Fruit fly (Drosophila melanogaster) whole organism, embryonic: Measurements from ENCODE around the gene CRAT.

Experiments used
- ATbp ChIP-seq: fragments of 200-800 bp; sonication (Bioruptor generic); optimal IDR thresholded peaks from 2 replicates; lab custom pipeline; 2017; ENCODE audit warnings: missing biosample characterization, mild to moderate bottlenecking, missing genetic modification characterization, missing genetic modification reagents
- CG10209 ChIP-seq: fragments of 200-800 bp; sonication (Bioruptor generic); optimal IDR thresholded peaks from 3 replicates; lab custom pipeline; 2017; ENCODE audit warnings: missing biosample characterization, mild to moderate bottlenecking, missing genetic modification characterization, missing genetic modification reagents
- CG11696 ChIP-seq: fragments of 200-800 bp; sonication (Bioruptor generic); IDR thresholded peaks from 2 replicates; pipeline ENCODE4 v1.3.6; 2022; ENCODE audit warnings: missing biosample characterization, missing genetic modification characterization
- CG13287 ChIP-seq: fragments of 200-800 bp; sonication (Bioruptor generic); IDR thresholded peaks from 2 replicates; pipeline ENCODE4 v1.3.6; 2022; ENCODE audit warnings: missing biosample characterization, missing genetic modification characterization; ENCODE audit not compliant: partially characterized antibody
- CG13424 ChIP-seq: fragments of 200-800 bp; sonication (Bioruptor generic); optimal IDR thresholded peaks from 2 replicates; lab custom pipeline; 2019; ENCODE audit warnings: missing biosample characterization, mild to moderate bottlenecking, missing genetic modification characterization, moderate library complexity
- CG13894 ChIP-seq: fragments of 200-800 bp; sonication (Bioruptor generic); optimal IDR thresholded peaks from 3 replicates; lab custom pipeline; 2018; ENCODE audit warnings: missing biosample characterization, mild to moderate bottlenecking, missing genetic modification characterization, moderate library complexity
- CG15479 ChIP-seq: fragments of 200-800 bp; sonication (Bioruptor generic); optimal IDR thresholded peaks from 3 replicates; lab custom pipeline; 2019; ENCODE audit warnings: missing biosample characterization, mild to moderate bottlenecking, missing genetic modification characterization, moderate library complexity
- CG1647 ChIP-seq: fragments of 200-800 bp; sonication (Bioruptor generic); optimal IDR thresholded peaks from 3 replicates; lab custom pipeline; 2016; ENCODE audit warnings: missing biosample characterization, missing genetic modification characterization
- CG30403 ChIP-seq: fragments of 200-800 bp; sonication (Bioruptor generic); optimal IDR thresholded peaks from 3 replicates; lab custom pipeline; 2016; ENCODE audit warnings: missing biosample characterization, missing genetic modification characterization
- CG3163 ChIP-seq: fragments of 200-800 bp; sonication (Bioruptor generic); optimal IDR thresholded peaks from 3 replicates; lab custom pipeline; 2016; ENCODE audit warnings: missing biosample characterization, missing genetic modification characterization
- CG3281 ChIP-seq: fragments of 200-800 bp; sonication (Bioruptor generic); optimal IDR thresholded peaks from 3 replicates; lab custom pipeline; 2017; ENCODE audit warnings: missing biosample characterization, mild to moderate bottlenecking, missing genetic modification characterization
- CG3407 ChIP-seq: fragments of 200-800 bp; sonication (Bioruptor generic); optimal IDR thresholded peaks from 2 replicates; lab custom pipeline; 2018; ENCODE audit warnings: missing biosample characterization, mild to moderate bottlenecking, missing genetic modification characterization
- CG34422 ChIP-seq: fragments of 200-800 bp; sonication (Bioruptor generic); IDR thresholded peaks from 3 replicates; pipeline ENCODE4 v1.3.6; 2022; ENCODE audit warnings: missing biosample characterization, missing genetic modification characterization
- CG3995 ChIP-seq: fragments of 200-800 bp; sonication (Bioruptor generic); optimal IDR thresholded peaks from 3 replicates; lab custom pipeline; 2016; ENCODE audit warnings: missing biosample characterization, missing genetic modification characterization
- CG4617 ChIP-seq: fragments of 200-800 bp; sonication (Bioruptor generic); optimal IDR thresholded peaks from 3 replicates; lab custom pipeline; 2016; ENCODE audit warnings: missing biosample characterization, missing genetic modification characterization, borderline replicate concordance
- CG4730 ChIP-seq: fragments of 200-800 bp; sonication (Bioruptor generic); IDR thresholded peaks from 2 replicates; pipeline ENCODE4 v1.3.6; 2022; ENCODE audit warnings: missing biosample characterization, missing genetic modification characterization
- CG6813 ChIP-seq: fragments of 200-800 bp; sonication (Bioruptor generic); optimal IDR thresholded peaks from 2 replicates; lab custom pipeline; 2017; ENCODE audit warnings: missing biosample characterization, missing genetic modification characterization, mild to moderate bottlenecking, moderate library complexity, missing genetic modification reagents
- CG6854 ChIP-seq: fragments of 200-800 bp; sonication (Bioruptor generic); optimal IDR thresholded peaks from 3 replicates; lab custom pipeline; 2017; ENCODE audit warnings: missing biosample characterization, mild to moderate bottlenecking, missing genetic modification characterization
- CG8359 ChIP-seq: fragments of 200-800 bp; sonication (Bioruptor generic); optimal IDR thresholded peaks from 2 replicates; lab custom pipeline; 2017; ENCODE audit warnings: missing biosample characterization, mild to moderate bottlenecking, missing genetic modification characterization, borderline replicate concordance
- CG9215 ChIP-seq: fragments of 200-800 bp; sonication (Bioruptor generic); IDR thresholded peaks from 2 replicates; pipeline ENCODE4 v1.3.6; 2022; ENCODE audit warnings: missing biosample characterization, missing genetic modification characterization
- Doc3 ChIP-seq: fragments of 200-800 bp; sonication (Bioruptor generic); IDR thresholded peaks from 3 replicates; pipeline ENCODE4 v1.3.6; 2022; ENCODE audit warnings: missing biosample characterization, missing genetic modification characterization; ENCODE audit not compliant: partially characterized antibody
- HmgZ ChIP-seq: fragments of 200-800 bp; sonication (Bioruptor generic); optimal IDR thresholded peaks from 2 replicates; lab custom pipeline; 2018; ENCODE audit warnings: missing biosample characterization, mild to moderate bottlenecking, missing genetic modification characterization
- Kr ChIP-seq: fragments of 200-800 bp; sonication (Bioruptor generic); optimal IDR thresholded peaks from 2 replicates; lab custom pipeline; 2017; ENCODE audit warnings: missing biosample characterization, mild to moderate bottlenecking, missing genetic modification characterization
- Mad ChIP-seq: fragments of 200-800 bp; sonication (Bioruptor generic); optimal IDR thresholded peaks from 2 replicates; lab custom pipeline; 2016; ENCODE audit warnings: missing biosample characterization, missing genetic modification characterization
- NFAT ChIP-seq: fragments of 200-800 bp; sonication (Bioruptor generic); IDR thresholded peaks from 2 replicates; pipeline ENCODE4 v1.3.6; 2022; ENCODE audit warnings: missing biosample characterization, missing genetic modification characterization
- Neu2 ChIP-seq: fragments of 200-800 bp; sonication (Bioruptor generic); optimal IDR thresholded peaks from 3 replicates; lab custom pipeline; 2016; ENCODE audit warnings: missing biosample characterization, missing genetic modification characterization, borderline replicate concordance
- Nf-YC ChIP-seq: fragments of 200-800 bp; optimal IDR thresholded peaks from 3 replicates; lab custom pipeline; 2019; ENCODE audit warnings: missing biosample characterization, mild to moderate bottlenecking, missing genetic modification characterization, moderate library complexity
- Opbp ChIP-seq: fragments of 200-800 bp; sonication (Bioruptor generic); IDR thresholded peaks from 3 replicates; pipeline ENCODE4 v1.3.6; 2022; ENCODE audit warnings: missing biosample characterization, missing genetic modification characterization; ENCODE audit not compliant: partially characterized antibody
- PHDP ChIP-seq: fragments of 200-800 bp; sonication (Bioruptor generic); optimal IDR thresholded peaks from 3 replicates; lab custom pipeline; 2018; ENCODE audit warnings: missing biosample characterization, mild to moderate bottlenecking, missing genetic modification characterization, moderate library complexity
- Pdp1 ChIP-seq, 2 experiments: fragments of 200-800 bp; sonication (Bioruptor generic); optimal IDR thresholded peaks; 3 replicates each; lab custom pipeline; 2016; ENCODE audit warnings: missing biosample characterization in 2 of 2, missing genetic modification characterization in 2 of 2, mild to moderate bottlenecking in 1 of 2, moderate library complexity in 1 of 2
- Stat92E ChIP-seq, 3 experiments: fragments of >200 bp in 2 of 3; fragments of 200-800 bp in 1 of 3; sonication (Bioruptor generic) in 1 of 3; optimal IDR thresholded peaks; 2 replicates each; lab custom pipeline; 2017 to 2019; ENCODE audit warnings: missing biosample characterization in 3 of 3, missing genetic modification characterization in 3 of 3, mild to moderate bottlenecking in 1 of 3, moderate library complexity in 1 of 3
- Trl ChIP-seq, 3 experiments: fragments of >200 bp in 2 of 3; fragments of 200-800 bp in 1 of 3; sonication (Bioruptor generic) in 1 of 3; optimal IDR thresholded peaks; 2 replicates in 1 of 3; 3 replicates in 2 of 3; lab custom pipeline; 2016 to 2017; ENCODE audit warnings: missing biosample characterization in 1 of 3, missing genetic modification characterization in 1 of 3
- ab ChIP-seq: fragments of 200-800 bp; sonication (Bioruptor generic); optimal IDR thresholded peaks from 2 replicates; lab custom pipeline; 2016; ENCODE audit warnings: missing biosample characterization, missing genetic modification characterization
- abd-A ChIP-seq: fragments of 200-800 bp; sonication (Bioruptor generic); optimal IDR thresholded peaks from 3 replicates; lab custom pipeline; 2019; ENCODE audit warnings: missing biosample characterization, mild to moderate bottlenecking, missing genetic modification characterization, moderate library complexity
- ara ChIP-seq: fragments of 200-800 bp; sonication (Bioruptor generic); IDR thresholded peaks from 2 replicates; pipeline ENCODE4 v1.3.6; 2022; ENCODE audit warnings: missing biosample characterization, missing genetic modification characterization
- ash1 ChIP-seq: fragments of 200-800 bp; sonication (Bioruptor generic); optimal IDR thresholded peaks from 2 replicates; lab custom pipeline; 2018; ENCODE audit warnings: missing biosample characterization, mild to moderate bottlenecking, missing genetic modification characterization
- ato ChIP-seq: fragments of 200-800 bp; sonication (Bioruptor generic); IDR thresholded peaks from 2 replicates; pipeline ENCODE4 v1.3.6; 2022; ENCODE audit warnings: missing biosample characterization, missing genetic modification characterization; ENCODE audit not compliant: partially characterized antibody
- ci ChIP-seq: fragments of 200-800 bp; sonication (Bioruptor generic); IDR thresholded peaks from 3 replicates; pipeline ENCODE4 v1.3.6; 2022; ENCODE audit warnings: missing biosample characterization, missing genetic modification characterization
- croc ChIP-seq: fragments of 200-800 bp; sonication (Bioruptor generic); conservative IDR thresholded peaks from 3 replicates; pipeline ENCODE4 v1.3.6; 2022; ENCODE audit warnings: missing biosample characterization, missing genetic modification characterization
- dati ChIP-seq: fragments of 200-800 bp; sonication (Bioruptor generic); IDR thresholded peaks from 2 replicates; pipeline ENCODE4 v1.3.6; 2022; ENCODE audit warnings: missing biosample characterization, missing genetic modification characterization
- dmrt11E ChIP-seq: fragments of 200-800 bp; sonication (Bioruptor generic); optimal IDR thresholded peaks from 3 replicates; lab custom pipeline; 2018; ENCODE audit warnings: missing biosample characterization, mild to moderate bottlenecking, missing genetic modification characterization, moderate library complexity
- emc ChIP-seq: fragments of 200-800 bp; sonication (Bioruptor generic); optimal IDR thresholded peaks from 2 replicates; lab custom pipeline; 2016; ENCODE audit warnings: missing biosample characterization, missing genetic modification characterization
- fd3F ChIP-seq: fragments of 200-800 bp; sonication (Bioruptor generic); optimal IDR thresholded peaks from 2 replicates; lab custom pipeline; 2018; ENCODE audit warnings: missing biosample characterization, mild to moderate bottlenecking, missing genetic modification characterization, moderate library complexity
- ham ChIP-seq: fragments of 200-800 bp; sonication (Bioruptor generic); IDR thresholded peaks from 2 replicates; pipeline ENCODE4 v1.3.6; 2022; ENCODE audit warnings: missing biosample characterization, missing genetic modification characterization
- pb ChIP-seq: fragments of 200-800 bp; sonication (Bioruptor generic); optimal IDR thresholded peaks from 3 replicates; lab custom pipeline; 2016; ENCODE audit warnings: missing biosample characterization, missing genetic modification characterization
- pho ChIP-seq: fragments of 200-800 bp; sonication (Bioruptor generic); optimal IDR thresholded peaks from 2 replicates; lab custom pipeline; 2016; ENCODE audit warnings: missing biosample characterization, missing genetic modification characterization
- sc ChIP-seq, 3 experiments: fragments of >200 bp in 2 of 3; fragments of 200-800 bp in 1 of 3; sonication (Bioruptor generic) in 1 of 3; optimal IDR thresholded peaks; 2 replicates in 2 of 3; 3 replicates in 1 of 3; lab custom pipeline; 2017; ENCODE audit warnings: mild to moderate bottlenecking in 1 of 3, missing biosample characterization in 1 of 3, missing genetic modification characterization in 1 of 3, missing genetic modification reagents in 1 of 3
- schlank ChIP-seq: fragments of 200-800 bp; sonication (Bioruptor generic); optimal IDR thresholded peaks from 2 replicates; lab custom pipeline; 2018; ENCODE audit warnings: missing biosample characterization, mild to moderate bottlenecking, missing genetic modification characterization
- wek ChIP-seq: fragments of 200-800 bp; sonication (Bioruptor generic); optimal IDR thresholded peaks from 3 replicates; lab custom pipeline; 2018; ENCODE audit warnings: missing biosample characterization, mild to moderate bottlenecking, missing genetic modification characterization, moderate library complexity

CRAT gene

dm6 chr3R:6380129-6380528 lies 4.3 kb upstream of the CRAT start, which contains the start of the genes CG1024 and TfIIFalpha (continued):
- TF ChIP-seq CG13287 (GFP tag; lab: Robert Waterston, UW): peak; percentile 92
- peak; percentile 15 for TF ChIP-seq CG4617 (GFP tag; lab: Kevin White, UChicago)
- TF ChIP-seq Doc3 (GFP tag; lab: Robert Waterston, UW): peak; percentile 92
- TF ChIP-seq ab (GFP tag; lab: Kevin White, UChicago): no peak
- TF ChIP-seq CG6854 (GFP tag; lab: Kevin White, UChicago): no peak
- TF ChIP-seq wek (GFP tag; lab: Kevin White, UChicago): no peak
- TF ChIP-seq Stat92E (GFP tag; optimal IDR thresholded peaks at IDR 0.05; lab: Kevin White, UChicago): peak in 1 of 3 experiments; percentile 24
- TF ChIP-seq CG13424: peak; percentile 27
- TF ChIP-seq NFAT (GFP tag; lab: Robert Waterston, UW): no peak
- no peak for TF ChIP-seq CG1647 (GFP tag; lab: Kevin White, UChicago)
- no peak for TF ChIP-seq CG13894 (tag; lab: Kevin White, UChicago)
- no peak for TF ChIP-seq croc
- TF ChIP-seq CG4730 (GFP tag; lab: Robert Waterston, UW): no peak
- TF ChIP-seq CG34422 (GFP tag; lab: Robert Waterston, UW): no peak
- TF ChIP-seq sc (optimal IDR thresholded peaks at IDR 0.05; lab: Kevin White, UChicago): no peak
- no peak for TF ChIP-seq sc (GFP tag; optimal IDR thresholded peaks at IDR 0.05; lab: Kevin White, UChicago)
- no peak for TF ChIP-seq PHDP (tag; lab: Kevin White, UChicago)
- TF ChIP-seq pho (GFP tag; lab: Kevin White, UChicago): no peak
- no peak for TF ChIP-seq CG8359 (GFP tag; lab: Kevin White, UChicago)
- peak; percentile 26 for TF ChIP-seq CG30403 (GFP tag; lab: Kevin White, UChicago)
- TF ChIP-seq ci (GFP tag; lab: Robert Waterston, UW): no peak
- TF ChIP-seq emc: no peak
- TF ChIP-seq dmrt11E: no peak
- TF ChIP-seq Mad (GFP tag; lab: Kevin White, UChicago): no peak
- TF ChIP-seq Trl (optimal IDR thresholded peaks at IDR 0.05; lab: Kevin White, UChicago): no peak
- TF ChIP-seq Trl (GFP tag; optimal IDR thresholded peaks at IDR 0.05; lab: Kevin White, UChicago): no peak
- TF ChIP-seq dati: no peak
- TF ChIP-seq HmgZ (tag; lab: Kevin White, UChicago): peak; percentile 44
- TF ChIP-seq ham (GFP tag; lab: Robert Waterston, UW): no peak
- TF ChIP-seq CG15479 (GFP tag; lab: Kevin White, UChicago): no peak
- no peak for TF ChIP-seq ara
- TF ChIP-seq abd-A (tag; lab: Kevin White, UChicago): no peak
- no peak for TF ChIP-seq Kr
- TF ChIP-seq CG10209: no peak
- TF ChIP-seq ash1: no peak
- TF ChIP-seq Neu2 (GFP tag; lab: Kevin White, UChicago): no peak
- no peak for TF ChIP-seq ATbp
- no peak for TF ChIP-seq Pdp1 (GFP tag; optimal IDR thresholded peaks at IDR 0.05; lab: Kevin White, UChicago)
- TF ChIP-seq Opbp (GFP tag; lab: Robert Waterston, UW): peak; percentile 79
- TF ChIP-seq CG3407 (GFP tag; lab: Kevin White, UChicago): no peak
- TF ChIP-seq CG3995 (GFP tag; lab: Kevin White, UChicago): peak; percentile 98
- TF ChIP-seq Nf-YC (tag; lab: Kevin White, UChicago): peak; percentile 38
- TF ChIP-seq schlank (tag; lab: Kevin White, UChicago): no peak
- TF ChIP-seq CG6813 (GFP tag; lab: Kevin White, UChicago): no peak
- TF ChIP-seq CG3281 (GFP tag; lab: Kevin White, UChicago): no peak
- TF ChIP-seq CG9215: no peak
- no peak for TF ChIP-seq fd3F
- TF ChIP-seq pb (GFP tag; lab: Kevin White, UChicago): no peak
- TF ChIP-seq CG3163 (GFP tag; lab: Kevin White, UChicago): no peak
- TF ChIP-seq ato: peak; percentile 88
- no peak for TF ChIP-seq CG11696 (GFP tag; lab: Robert Waterston, UW)
